Worm (Caenorhabditis elegans): ENCODE results near the gene K01B6.3.

- no peak for TF ChIP-seq nhr-77 (tag; optimal IDR thresholded peaks at IDR 0.05)
- TF ChIP-seq mab-5 (tag; optimal IDR thresholded peaks at IDR 0.05) = no peak
- no peak for TF ChIP-seq snpc-4 (tag; optimal IDR thresholded peaks at IDR 0.05)
- no peak for TF ChIP-seq mdl-1 (tag; optimal IDR thresholded peaks at IDR 0.05)
- TF ChIP-seq dmd-4 (tag; optimal IDR thresholded peaks at IDR 0.05) = no peak
- TF ChIP-seq skn-1 (tag; optimal IDR thresholded peaks at IDR 0.05) = no peak
- no peak for TF ChIP-seq aly-2 (tag; optimal IDR thresholded peaks at IDR 0.05)
These were observed 45.0 kb upstream of the K01B6.3 start for ce11 chrIII:9254988-9255387.
